Worm (Caenorhabditis elegans) whole organism, L3 larva: ENCODE results near the gene dif-1.

Experiments used
- ama-1 ChIP-seq: fragments of 150-350 bp; optimal IDR thresholded peaks from 2 replicates; lab custom pipeline; 2018
- ceh-16 ChIP-seq: sonication (generic microtip); optimal IDR thresholded peaks from 2 replicates; lab custom pipeline; 2017; ENCODE audit warnings: missing biosample characterization, missing genetic modification characterization
- ceh-82 ChIP-seq: fragments of 150-350 bp; optimal IDR thresholded peaks from 2 replicates; lab custom pipeline; 2014; ENCODE audit warnings: missing biosample characterization, missing genetic modification characterization
- elt-3 ChIP-seq, 3 experiments: fragments of 150-350 bp in 1 of 3; sonication (generic microtip) in 2 of 3; optimal IDR thresholded peaks; 2 replicates in 2 of 3; 4 replicates in 1 of 3; lab custom pipeline; 2014 to 2017; ENCODE audit warnings: missing biosample characterization in 3 of 3, missing genetic modification characterization in 3 of 3
- jun-1 ChIP-seq: fragments of 150-350 bp; optimal IDR thresholded peaks from 2 replicates; lab custom pipeline; 2014; ENCODE audit warnings: missing biosample characterization, missing genetic modification reagents, missing genetic modification characterization
- lin-39 ChIP-seq: fragments of 150-350 bp; optimal IDR thresholded peaks from 2 replicates; lab custom pipeline; 2018; ENCODE audit warnings: missing biosample characterization, missing genetic modification reagents, missing genetic modification characterization
- nfya-1 ChIP-seq: sonication (generic microtip); optimal IDR thresholded peaks from 2 replicates; lab custom pipeline; 2017; ENCODE audit warnings: missing genetic modification characterization, mild to moderate bottlenecking, missing compliant biosample characterization, antibody characterized with exemption, moderate library complexity; ENCODE audit not compliant: insufficient read depth
- nhr-12 ChIP-seq: fragments of 150-350 bp; optimal IDR thresholded peaks from 2 replicates; lab custom pipeline; 2014; ENCODE audit warnings: missing biosample characterization, missing genetic modification characterization
- nhr-237 ChIP-seq: fragments of 150-350 bp; optimal IDR thresholded peaks from 2 replicates; lab custom pipeline; 2014; ENCODE audit warnings: missing biosample characterization, missing genetic modification characterization
- nhr-67 ChIP-seq: fragments of 150-350 bp; optimal IDR thresholded peaks from 2 replicates; lab custom pipeline; 2014; ENCODE audit warnings: missing biosample characterization, missing genetic modification characterization
- nhr-76 ChIP-seq: fragments of 150-350 bp; sonication (generic microtip); optimal IDR thresholded peaks from 5 replicates; lab custom pipeline; 2014; ENCODE audit warnings: missing biosample characterization, missing genetic modification characterization
- nhr-77 ChIP-seq: fragments of 150-350 bp; optimal IDR thresholded peaks from 2 replicates; lab custom pipeline; 2014; ENCODE audit warnings: missing biosample characterization, missing genetic modification characterization
- pqm-1 ChIP-seq: fragments of 150-350 bp; optimal IDR thresholded peaks from 2 replicates; lab custom pipeline; 2017; ENCODE audit warnings: missing biosample characterization, missing genetic modification characterization, inconsistent platforms
- skn-1 ChIP-seq: fragments of 150-350 bp; optimal IDR thresholded peaks from 2 replicates; lab custom pipeline; 2014; ENCODE audit warnings: missing biosample characterization, missing genetic modification characterization

ce11 chrIV:7556265-7556866, 3.6 kb upstream of the dif-1 start, which contains the start of the genes F49E8.7, F49E8.8 and nprl-2:
- TF ChIP-seq pqm-1 (tag; lab: Kevin White, UChicago): no peak
- TF ChIP-seq skn-1 (tag; lab: Kevin White, UChicago): no peak
- no peak for TF ChIP-seq nhr-12 (tag; lab: Kevin White, UChicago)
- no peak for TF ChIP-seq nfya-1 (tag; lab: Kevin White, UChicago)
- TF ChIP-seq lin-39 (tag; lab: Kevin White, UChicago): no peak
- no peak for TF ChIP-seq jun-1 (tag; lab: Kevin White, UChicago)
- no peak for TF ChIP-seq nhr-76
- no peak for TF ChIP-seq ceh-82
- TF ChIP-seq ceh-16 (tag; lab: Kevin White, UChicago): no peak
- TF ChIP-seq elt-3 (tag; optimal IDR thresholded peaks at IDR 0.05; lab: Kevin White, UChicago): no peak
- no peak for TF ChIP-seq nhr-67 (tag; lab: Kevin White, UChicago)
- TF ChIP-seq ama-1: no peak
- no peak for TF ChIP-seq nhr-77 (tag; lab: Kevin White, UChicago)
- no peak for TF ChIP-seq nhr-237 (tag; lab: Kevin White, UChicago)
